Fruit fly (Drosophila melanogaster) whole organism, larva: Measurements from ENCODE around the gene dbo.
A peak's percentile ranks its signal among the peaks of the same experiment; 100 is the strongest.

ENCODE experiments used
- noc ChIP-seq: fragments of 200-800 bp; sonication (Bioruptor generic); optimal IDR thresholded peaks from 3 replicates; lab custom pipeline; 2019; ENCODE audit warnings: missing biosample characterization, mild to moderate bottlenecking, missing genetic modification characterization, moderate library complexity

dbo gene

DNA sequence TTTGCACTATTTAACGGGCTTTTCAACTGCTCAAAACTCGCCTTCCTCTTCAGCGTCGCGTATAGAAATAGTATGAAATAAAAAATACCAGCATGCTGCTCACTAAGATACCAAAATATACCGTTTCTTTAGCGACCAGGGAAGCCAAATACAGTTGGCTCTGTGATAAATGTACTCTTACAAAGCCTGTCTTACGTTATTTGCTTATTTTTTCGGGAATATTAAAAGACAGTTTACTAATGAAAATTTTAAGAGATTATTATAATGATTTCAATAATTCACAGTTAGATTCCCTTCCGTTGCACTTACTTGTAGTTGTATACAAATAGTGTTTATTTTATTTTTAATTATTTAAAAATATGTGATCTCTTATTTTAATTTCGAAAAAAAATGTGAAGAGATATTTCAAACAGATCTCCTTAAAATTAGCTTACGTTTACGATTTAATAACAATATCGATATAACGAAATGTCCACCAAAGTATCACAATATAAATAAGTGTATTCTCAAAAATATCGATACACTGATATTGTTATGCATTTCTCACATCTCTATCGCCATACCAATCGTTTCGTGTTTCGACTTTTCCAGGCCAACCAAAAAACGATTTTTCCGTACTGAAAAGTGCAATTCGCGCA, at the start of gene dbo, which contains the start of gene DCP2:
TSS of gene dbo (plus strand) at position 542 of the 638 bp plus-strand sequence.
TSS of gene DCP2 (minus strand) at position 77 of the 638 bp plus-strand sequence.
- no peak for TF ChIP-seq noc

DNA sequence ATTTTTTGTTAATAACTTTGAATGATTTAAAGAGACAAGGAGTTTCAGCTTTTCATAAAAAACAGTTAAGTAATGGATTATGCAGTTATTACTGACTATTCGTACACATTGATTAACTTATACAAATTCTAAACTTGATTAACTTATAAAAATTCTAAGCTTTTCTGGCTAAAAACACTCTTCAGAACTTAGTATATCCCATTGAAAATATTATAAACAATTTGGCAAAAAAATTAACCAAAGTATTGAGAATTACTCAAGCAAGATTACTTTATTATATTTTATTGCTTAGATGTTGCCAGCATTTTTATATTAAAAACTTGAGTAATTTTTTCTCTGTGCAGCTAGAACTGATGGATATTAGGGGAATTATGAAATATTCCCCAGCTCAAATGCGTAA, 49.3 kb upstream of the dbo start:
- TF ChIP-seq noc, result no peak

DNA sequence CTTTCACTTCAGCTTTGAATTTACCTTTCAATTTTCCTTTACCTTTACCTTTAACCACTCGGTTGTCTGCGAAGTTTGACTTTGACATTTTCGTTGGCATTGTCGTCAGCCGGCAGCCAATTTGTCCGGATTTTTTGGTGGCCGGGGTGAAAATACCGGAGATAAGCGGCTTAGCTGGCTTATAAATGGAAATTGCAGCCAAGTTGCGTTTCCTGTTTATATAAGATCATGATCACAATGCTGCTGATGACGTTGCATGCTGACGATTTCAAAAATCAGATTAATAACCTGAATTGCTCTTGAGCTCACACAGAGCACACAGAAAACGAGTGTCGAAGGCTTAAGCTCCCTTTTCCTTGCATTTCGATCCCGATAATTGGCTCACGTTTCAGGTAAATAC, 48.8 kb upstream of the dbo start:
- TF ChIP-seq noc, result no peak

DNA sequence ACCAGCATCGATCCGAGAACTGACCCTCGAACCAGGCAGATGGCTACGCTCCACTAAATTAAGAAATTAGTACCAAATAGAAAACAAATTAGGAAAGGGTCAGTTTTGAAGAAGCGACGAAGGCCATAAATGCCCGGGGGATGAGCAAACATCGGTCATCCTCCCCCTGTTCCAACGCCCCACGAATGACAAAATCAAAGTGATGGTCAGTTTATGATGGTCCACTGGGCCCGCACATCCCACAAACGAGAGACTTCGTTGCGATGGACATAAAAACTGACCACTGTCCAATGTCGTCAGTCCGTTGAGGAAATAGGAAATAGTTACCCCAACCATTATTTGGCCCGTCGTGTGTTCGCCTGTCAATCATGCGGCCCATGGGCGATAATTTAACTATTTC, 47.7 kb upstream of the dbo start:
- no peak for TF ChIP-seq noc

DNA sequence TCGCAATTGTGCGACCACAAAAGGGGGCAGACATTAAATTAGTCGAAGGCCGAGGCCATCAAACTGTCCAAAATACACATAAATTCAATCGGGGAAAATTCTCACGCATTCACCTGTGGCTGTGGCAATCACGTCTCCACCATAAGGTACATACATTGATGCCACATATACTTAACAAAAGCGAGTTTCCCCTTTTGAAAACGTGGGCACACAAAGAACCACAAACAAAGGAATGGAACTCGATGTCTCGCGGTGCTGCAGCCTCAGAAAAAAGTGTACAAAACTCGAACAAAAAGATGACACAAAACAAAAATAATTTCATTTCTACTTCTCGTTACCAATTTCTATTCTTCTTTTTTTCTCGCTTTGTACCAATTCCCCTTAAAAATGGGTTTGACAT, 41.3 kb upstream of the dbo start:
- no peak for TF ChIP-seq noc

DNA sequence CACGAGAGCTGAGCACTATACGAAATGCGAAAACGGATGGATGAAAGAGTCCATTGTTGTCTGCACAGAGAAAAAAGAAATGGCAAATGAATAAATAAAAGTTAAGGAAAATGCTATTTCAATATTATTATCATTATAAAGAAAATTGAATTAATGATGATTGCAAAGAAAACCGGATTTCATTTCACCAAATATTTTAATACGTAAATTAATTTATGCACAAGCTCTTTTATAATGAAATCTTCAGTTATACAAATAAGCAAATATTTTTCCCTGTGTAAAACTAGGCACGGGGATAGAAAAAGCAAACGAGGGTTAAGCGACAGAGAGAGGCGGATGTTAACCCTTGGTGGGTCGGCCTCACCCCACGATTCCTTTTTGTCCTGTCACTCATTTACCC, 39.3 kb upstream of the dbo start:
- TF ChIP-seq noc, result no peak

DNA sequence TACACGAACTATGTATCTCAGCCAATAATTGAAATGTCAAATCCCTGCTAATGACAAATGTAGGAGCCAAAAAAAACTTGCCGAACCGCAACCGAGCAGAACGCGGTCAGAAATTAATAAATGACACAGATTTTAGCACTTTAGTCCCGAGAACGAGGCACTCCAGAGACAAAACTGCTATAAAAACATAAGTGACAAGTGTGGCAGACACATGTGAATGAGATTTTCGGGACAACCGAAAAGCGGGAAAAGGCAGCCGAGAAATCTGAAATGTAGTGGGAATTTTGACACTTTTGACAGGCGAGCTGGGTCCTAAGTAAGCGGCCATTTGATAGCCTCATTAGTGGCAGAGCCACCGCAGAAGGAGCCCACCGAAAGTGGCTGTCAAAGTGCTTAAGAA, 35.6 kb upstream of the dbo start:
- TF ChIP-seq noc, result no peak

DNA sequence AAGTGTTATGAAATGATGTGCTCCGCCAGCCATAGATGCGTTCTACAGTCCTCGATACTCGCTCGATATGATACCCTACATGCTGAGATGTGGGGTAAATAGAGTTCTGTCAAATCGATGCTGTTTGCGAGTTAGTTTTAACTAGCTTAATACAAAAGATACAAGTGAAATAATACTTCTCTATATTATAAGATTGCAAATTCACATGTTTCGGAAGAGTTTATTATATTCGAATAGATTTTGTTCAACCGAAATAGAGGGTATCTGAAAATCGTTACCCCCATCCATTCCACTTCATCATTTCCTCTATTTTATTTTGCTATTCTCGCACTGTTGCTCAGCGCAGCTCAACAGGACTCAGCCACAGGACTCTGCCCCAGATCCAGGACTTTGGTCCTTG, 32.4 kb upstream of the dbo start:
- TF ChIP-seq noc, result no peak

DNA sequence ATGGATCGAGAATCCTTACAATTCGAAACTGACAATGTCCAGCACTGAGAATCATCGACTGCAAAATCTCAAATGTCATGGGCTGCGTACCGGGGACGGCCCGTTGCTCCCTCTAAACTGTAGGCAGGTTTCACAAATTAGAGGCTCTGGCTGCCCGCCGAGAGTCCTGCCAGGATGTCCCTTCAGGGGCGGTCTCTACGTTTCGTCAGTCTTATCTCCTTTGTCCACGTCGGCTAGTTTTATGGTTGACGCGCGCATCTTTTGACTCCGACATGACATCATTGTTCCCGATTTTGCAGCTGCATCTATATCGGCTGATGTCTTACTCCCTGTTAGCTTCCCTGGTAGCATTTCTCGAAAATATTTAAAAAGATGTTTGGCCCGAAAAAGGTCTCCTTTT, 24.6 kb upstream of the dbo start:
- TF ChIP-seq noc, result no peak

DNA sequence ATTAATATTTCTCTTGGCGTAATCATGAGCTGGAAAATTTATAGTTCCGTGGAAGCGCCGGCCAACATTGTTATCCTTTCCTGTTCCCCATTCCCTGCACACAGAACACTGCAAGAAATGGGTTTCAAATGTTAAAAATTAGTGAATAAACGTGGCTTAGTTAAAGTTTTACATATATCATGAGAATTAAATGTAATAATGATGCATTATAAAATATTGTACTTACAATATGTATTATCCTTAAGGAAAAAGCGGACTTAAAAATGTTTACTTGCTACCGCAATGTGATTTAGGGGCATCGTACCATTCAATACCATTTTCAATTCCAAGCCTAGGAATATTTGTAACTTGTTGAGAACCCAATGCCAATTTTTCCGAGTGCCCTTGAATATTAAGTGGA, 24.0 kb upstream of the dbo start:
- TF ChIP-seq noc, result no peak

DNA sequence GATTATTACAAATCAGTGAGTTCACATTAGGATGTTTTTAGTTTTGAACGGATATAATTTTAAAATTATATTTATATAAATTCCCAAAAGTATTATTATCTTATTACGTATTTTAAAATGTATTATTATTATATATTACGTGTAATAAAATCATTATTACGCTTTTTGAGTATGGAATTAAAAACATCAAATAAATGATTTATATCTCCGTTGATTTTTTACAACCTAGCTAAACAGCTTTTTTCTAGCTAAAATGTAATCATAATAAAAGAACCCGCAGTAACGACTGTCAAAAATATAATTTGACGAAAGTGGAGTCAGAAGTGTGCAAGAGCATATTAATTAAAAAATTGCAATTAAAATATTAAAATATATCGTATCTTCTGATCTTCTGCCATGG, 18.7 kb upstream of the dbo start, which contains the start of gene CG6244:
TSS of gene CG6244 (plus strand) at position 301 of the 400 bp plus-strand sequence.
- TF ChIP-seq noc, result no peak

DNA sequence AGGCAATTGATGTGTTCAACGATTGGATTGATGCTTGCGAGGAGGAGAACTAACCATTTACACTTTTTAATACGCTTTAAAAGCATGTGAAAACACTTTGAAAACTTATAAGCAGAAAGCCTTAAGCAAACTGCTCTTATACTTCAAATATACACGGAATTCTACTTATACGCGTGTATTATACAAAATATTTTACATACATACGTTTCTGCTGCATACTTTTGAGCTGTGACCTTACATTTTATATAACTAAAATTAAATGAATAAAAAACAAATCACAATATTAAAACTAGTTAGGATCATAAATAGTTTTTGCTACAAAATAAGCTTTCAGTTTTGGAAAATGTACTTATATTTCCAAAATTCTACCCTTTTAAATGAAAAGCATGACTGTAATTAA, 18.0 kb upstream of the dbo start:
- no peak for TF ChIP-seq noc

DNA sequence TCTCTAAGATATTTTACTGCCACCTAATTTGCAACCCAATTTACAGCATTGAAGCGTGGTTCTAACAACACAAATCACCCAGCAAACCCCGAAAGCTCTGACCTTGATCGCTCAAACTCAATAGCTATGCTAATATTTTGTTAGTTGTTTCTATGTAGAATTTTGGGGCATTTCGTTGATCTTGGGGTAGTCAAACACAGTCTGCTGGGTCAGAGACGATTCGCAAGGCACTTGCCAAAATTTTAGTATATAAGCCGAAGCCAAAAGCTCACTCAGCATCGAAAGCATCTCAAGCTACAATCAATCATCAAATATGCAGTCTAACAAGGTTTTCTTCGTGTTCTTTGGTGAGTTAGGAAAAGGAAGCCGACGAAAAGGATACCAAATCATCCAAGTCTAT, 17.5 kb upstream of the dbo start, which contains the start of gene CG13445:
TSS of gene CG13445 (plus strand) at position 301 of the 400 bp plus-strand sequence.
- no peak for TF ChIP-seq noc

DNA sequence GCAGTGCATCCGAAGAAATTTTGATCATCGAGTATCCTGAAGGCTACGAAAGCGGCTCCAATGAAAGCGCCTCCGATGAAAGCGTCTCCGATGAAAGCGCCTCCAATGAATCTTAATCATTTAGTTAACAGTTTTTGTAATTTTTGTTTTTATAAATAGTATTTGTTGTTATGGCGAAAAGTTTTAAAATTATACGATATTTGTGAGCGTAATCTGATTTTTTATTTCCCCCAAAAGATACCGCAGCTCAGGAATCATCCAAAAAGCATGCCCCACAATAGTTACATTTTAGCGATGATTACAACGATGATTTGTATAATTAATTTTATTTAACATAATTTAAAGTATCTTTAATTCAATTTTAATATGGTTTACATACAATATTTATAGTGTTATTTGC, 16.9 kb upstream of the dbo start:
- no peak for TF ChIP-seq noc

DNA sequence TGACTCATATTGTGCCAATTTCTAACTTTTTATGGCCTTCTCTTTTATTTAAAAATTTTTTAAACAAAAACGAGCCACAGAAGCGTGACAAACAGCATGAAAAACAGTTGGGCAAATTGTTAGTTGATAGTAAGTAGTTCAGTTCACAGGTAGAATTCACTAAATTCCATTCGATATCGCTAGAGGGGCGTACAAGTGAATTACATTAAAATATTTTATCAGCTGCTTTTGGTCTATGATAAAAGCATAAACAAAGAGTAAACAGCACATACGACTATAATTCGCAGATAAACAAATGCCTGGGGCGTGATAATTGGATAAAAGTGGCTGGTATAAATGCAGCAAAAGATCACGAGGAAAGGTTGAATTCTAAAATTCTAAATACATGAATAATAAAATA, 12.7 kb upstream of the dbo start:
- no peak for TF ChIP-seq noc

DNA sequence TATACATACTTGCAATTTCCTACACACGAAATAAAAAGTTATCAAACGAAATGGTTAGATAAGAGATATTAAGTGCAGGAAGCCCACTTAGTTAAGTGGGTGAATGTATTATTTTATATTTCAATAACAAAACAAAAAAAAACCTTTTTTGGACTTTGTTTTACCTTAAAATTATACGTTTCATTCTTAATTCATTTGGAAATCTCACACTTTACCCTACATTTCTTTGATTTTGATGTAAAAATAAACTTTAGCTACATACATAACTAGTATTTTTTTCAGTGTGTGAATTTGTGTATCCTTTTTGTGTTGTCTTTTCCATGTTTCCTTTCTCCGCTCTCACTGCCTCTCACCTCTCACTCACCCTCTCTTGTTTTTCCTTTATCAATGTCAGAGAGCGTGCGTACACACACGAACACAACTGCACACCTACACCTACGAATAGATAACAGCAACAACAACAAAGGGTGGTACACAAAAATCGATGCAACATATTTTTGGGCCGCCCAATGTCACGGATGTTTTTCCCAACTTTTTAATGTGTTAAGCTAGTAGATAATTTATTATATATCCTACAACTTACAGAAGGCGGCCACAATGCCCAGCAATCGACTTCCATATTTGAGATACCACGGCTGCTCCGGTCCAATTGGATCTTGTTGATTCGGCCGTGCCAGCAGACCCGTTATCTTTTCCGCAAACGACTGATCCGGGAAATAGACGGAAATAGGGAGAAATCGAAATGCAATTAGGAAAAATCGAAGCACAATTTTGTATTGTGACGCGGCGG, 11.1 kb upstream of the dbo start:
- peak; percentile 70 for TF ChIP-seq noc

DNA sequence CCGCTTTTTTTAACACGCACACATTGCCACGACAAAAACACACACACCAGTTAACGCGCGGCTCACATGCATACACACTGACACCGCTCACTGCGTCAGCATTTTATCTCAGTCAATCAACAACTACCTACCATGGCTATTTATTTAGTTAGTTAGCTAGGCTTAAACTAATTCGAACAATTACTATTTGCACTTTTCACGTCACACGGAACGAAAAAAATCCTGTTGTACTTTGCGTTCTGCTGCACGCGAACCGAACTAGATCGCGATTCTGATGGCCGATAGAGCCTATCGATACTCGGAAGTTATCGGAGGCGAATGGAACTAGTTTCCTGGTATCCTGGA, 10.6 kb upstream of the dbo start, which contains the start of gene fwe:
TSS of gene fwe (minus strand) at position 268 of the 345 bp plus-strand sequence.
- no peak for TF ChIP-seq noc

DNA sequence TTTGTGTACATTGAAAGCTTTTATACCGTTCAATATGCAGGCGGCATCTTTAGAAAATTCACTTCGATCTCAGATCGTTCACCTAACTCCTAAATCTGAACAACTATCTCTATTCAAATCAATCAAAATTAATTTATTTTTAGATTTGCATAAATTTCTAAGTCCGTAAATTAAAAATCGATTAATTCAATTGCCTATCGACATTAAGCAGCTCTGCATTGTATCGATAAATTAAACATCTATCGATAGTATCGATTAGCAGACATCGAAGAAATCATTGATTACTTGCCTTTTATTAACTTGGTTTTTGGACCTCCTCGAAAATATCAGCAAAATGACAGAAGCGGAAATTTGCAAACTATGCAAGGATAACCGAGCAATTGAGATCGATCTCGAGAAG, 10.0 kb upstream of the dbo start, which contains the start of gene CkIIalpha-i1:
TSS of gene CkIIalpha-i1 (plus strand) at position 266 of the 400 bp plus-strand sequence.
- no peak for TF ChIP-seq noc
